Fruit fly (Drosophila melanogaster) whole organism, embryonic: ENCODE results near the gene corn.

Source experiments
- BtbVII ChIP-seq: fragments of 200-800 bp; sonication (Bioruptor generic); optimal IDR thresholded peaks from 3 replicates; lab custom pipeline; 2017; ENCODE audit warnings: missing biosample characterization, mild to moderate bottlenecking, missing genetic modification characterization
- CG12155 ChIP-seq: fragments of 200-800 bp; sonication (Bioruptor generic); optimal IDR thresholded peaks from 3 replicates; lab custom pipeline; 2016; ENCODE audit warnings: missing biosample characterization, missing genetic modification characterization
- CG12391 ChIP-seq: fragments of 200-800 bp; sonication (Bioruptor generic); optimal IDR thresholded peaks from 3 replicates; lab custom pipeline; 2018; ENCODE audit warnings: missing biosample characterization, mild to moderate bottlenecking, missing genetic modification characterization, moderate library complexity
- CG14014 ChIP-seq: fragments of 200-800 bp; sonication (Bioruptor generic); IDR thresholded peaks from 2 replicates; pipeline ENCODE4 v1.3.6; 2022; ENCODE audit warnings: missing biosample characterization, missing genetic modification characterization
- CG1529 ChIP-seq: fragments of 200-800 bp; sonication (Bioruptor generic); optimal IDR thresholded peaks from 3 replicates; lab custom pipeline; 2018; ENCODE audit warnings: missing biosample characterization, missing genetic modification characterization
- CG17186 ChIP-seq: fragments of 200-800 bp; sonication (Bioruptor generic); optimal IDR thresholded peaks from 3 replicates; lab custom pipeline; 2017; ENCODE audit warnings: missing biosample characterization, missing genetic modification reagents, missing genetic modification characterization
- CG17328 ChIP-seq: fragments of 200-800 bp; sonication (Bioruptor generic); IDR thresholded peaks from 2 replicates; pipeline ENCODE4 v1.3.6; 2022; ENCODE audit warnings: missing biosample characterization, missing genetic modification characterization
- CG17568 ChIP-seq: fragments of 200-800 bp; sonication (Bioruptor generic); optimal IDR thresholded peaks from 2 replicates; lab custom pipeline; 2018; ENCODE audit warnings: missing biosample characterization, mild to moderate bottlenecking, missing genetic modification characterization, moderate library complexity
- CG17612 ChIP-seq: fragments of 200-800 bp; sonication (Bioruptor generic); IDR thresholded peaks from 2 replicates; pipeline ENCODE4 v1.3.6; 2022; ENCODE audit warnings: missing biosample characterization, missing genetic modification characterization
- CG3163 ChIP-seq: fragments of 200-800 bp; sonication (Bioruptor generic); optimal IDR thresholded peaks from 3 replicates; lab custom pipeline; 2016; ENCODE audit warnings: missing biosample characterization, missing genetic modification characterization
- CG32767 ChIP-seq: fragments of 200-800 bp; sonication (Bioruptor generic); IDR thresholded peaks from 2 replicates; pipeline ENCODE4 v1.3.6; 2022; ENCODE audit warnings: missing biosample characterization, missing genetic modification characterization
- CG3281 ChIP-seq: fragments of 200-800 bp; sonication (Bioruptor generic); optimal IDR thresholded peaks from 3 replicates; lab custom pipeline; 2017; ENCODE audit warnings: missing biosample characterization, mild to moderate bottlenecking, missing genetic modification characterization
- CG3838 ChIP-seq: fragments of 200-800 bp; sonication (Bioruptor generic); optimal IDR thresholded peaks from 3 replicates; lab custom pipeline; 2016; ENCODE audit warnings: missing biosample characterization, missing genetic modification characterization
- CG43689 ChIP-seq: fragments of 200-800 bp; sonication (Bioruptor generic); IDR thresholded peaks from 2 replicates; pipeline ENCODE4 v1.3.6; 2022; ENCODE audit warnings: missing biosample characterization, missing genetic modification characterization
- CG4617 ChIP-seq: fragments of 200-800 bp; sonication (Bioruptor generic); optimal IDR thresholded peaks from 3 replicates; lab custom pipeline; 2016; ENCODE audit warnings: missing biosample characterization, missing genetic modification characterization, borderline replicate concordance
- CG4820 ChIP-seq: fragments of 200-800 bp; sonication (Bioruptor generic); optimal IDR thresholded peaks from 3 replicates; lab custom pipeline; 2016; ENCODE audit warnings: missing biosample characterization, missing genetic modification characterization
- CG5180 ChIP-seq: fragments of 200-800 bp; sonication (Bioruptor generic); optimal IDR thresholded peaks from 3 replicates; lab custom pipeline; 2017; ENCODE audit warnings: missing biosample characterization, missing genetic modification characterization, mild to moderate bottlenecking, moderate library complexity, missing genetic modification reagents
- CG6654 ChIP-seq: fragments of 200-800 bp; sonication (Bioruptor generic); optimal IDR thresholded peaks from 2 replicates; lab custom pipeline; 2017; ENCODE audit warnings: missing biosample characterization, mild to moderate bottlenecking, missing genetic modification characterization
- CG7357 ChIP-seq: fragments of 200-800 bp; sonication (Bioruptor generic); IDR thresholded peaks from 3 replicates; pipeline ENCODE4 v1.3.6; 2022; ENCODE audit warnings: missing biosample characterization, missing genetic modification characterization
- CG7839 ChIP-seq: fragments of 200-800 bp; sonication (Bioruptor generic); optimal IDR thresholded peaks from 3 replicates; lab custom pipeline; 2018; ENCODE audit warnings: missing biosample characterization, mild to moderate bottlenecking, missing genetic modification characterization, moderate library complexity
- CG8944 ChIP-seq: fragments of 200-800 bp; sonication (Bioruptor generic); optimal IDR thresholded peaks from 3 replicates; lab custom pipeline; 2016; ENCODE audit warnings: missing biosample characterization, missing genetic modification characterization
- Dad ChIP-seq: fragments of 200-800 bp; sonication (Bioruptor generic); optimal IDR thresholded peaks from 3 replicates; lab custom pipeline; 2016; ENCODE audit warnings: missing biosample characterization, missing genetic modification characterization
- Fer2 ChIP-seq: fragments of 200-800 bp; sonication (Bioruptor generic); optimal IDR thresholded peaks from 2 replicates; lab custom pipeline; 2018; ENCODE audit warnings: missing biosample characterization, mild to moderate bottlenecking, missing genetic modification characterization, moderate library complexity
- H15 ChIP-seq: fragments of 200-800 bp; sonication (Bioruptor generic); IDR thresholded peaks from 3 replicates; pipeline ENCODE4 v1.3.6; 2022; ENCODE audit warnings: missing biosample characterization, missing genetic modification characterization
- Hand ChIP-seq: fragments of 200-800 bp; sonication (Bioruptor generic); optimal IDR thresholded peaks from 2 replicates; lab custom pipeline; 2017; ENCODE audit warnings: mild to moderate bottlenecking, missing biosample characterization, missing genetic modification reagents, missing genetic modification characterization
- Hr3 ChIP-seq: fragments of 200-800 bp; sonication (Bioruptor generic); optimal IDR thresholded peaks from 3 replicates; lab custom pipeline; 2016; ENCODE audit warnings: missing biosample characterization, missing genetic modification characterization
- Hr39 ChIP-seq: fragments of >200 bp; optimal IDR thresholded peaks from 2 replicates; lab custom pipeline; 2017
- Lpt ChIP-seq: fragments of >200 bp; optimal IDR thresholded peaks from 2 replicates; lab custom pipeline; 2018; ENCODE audit warnings: missing biosample characterization, missing genetic modification characterization
- Meics ChIP-seq: fragments of 200-800 bp; sonication (Bioruptor generic); optimal IDR thresholded peaks from 2 replicates; lab custom pipeline; 2017; ENCODE audit warnings: missing biosample characterization, mild to moderate bottlenecking, missing genetic modification characterization
- Mrtf ChIP-seq: fragments of 200-800 bp; sonication (Bioruptor generic); IDR thresholded peaks from 3 replicates; pipeline ENCODE4 v1.3.6; 2022; ENCODE audit warnings: missing biosample characterization, missing genetic modification characterization
- Pdp1 ChIP-seq, 2 experiments: fragments of 200-800 bp; sonication (Bioruptor generic); optimal IDR thresholded peaks; 3 replicates each; lab custom pipeline; 2016; ENCODE audit warnings: missing biosample characterization in 2 of 2, missing genetic modification characterization in 2 of 2, mild to moderate bottlenecking in 1 of 2, moderate library complexity in 1 of 2
- Stat92E ChIP-seq, 3 experiments: fragments of >200 bp in 2 of 3; fragments of 200-800 bp in 1 of 3; sonication (Bioruptor generic) in 1 of 3; optimal IDR thresholded peaks; 2 replicates each; lab custom pipeline; 2017 to 2019; ENCODE audit warnings: missing biosample characterization in 3 of 3, missing genetic modification characterization in 3 of 3, mild to moderate bottlenecking in 1 of 3, moderate library complexity in 1 of 3
- ab ChIP-seq: fragments of 200-800 bp; sonication (Bioruptor generic); optimal IDR thresholded peaks from 2 replicates; lab custom pipeline; 2016; ENCODE audit warnings: missing biosample characterization, missing genetic modification characterization
- bab2 ChIP-seq: fragments of 200-800 bp; sonication (Bioruptor generic); optimal IDR thresholded peaks from 2 replicates; lab custom pipeline; 2016; ENCODE audit warnings: missing biosample characterization, missing genetic modification characterization
- bigmax ChIP-seq: fragments of 200-800 bp; sonication (Bioruptor generic); optimal IDR thresholded peaks from 2 replicates; lab custom pipeline; 2018; ENCODE audit warnings: missing biosample characterization, mild to moderate bottlenecking, missing genetic modification characterization
- ci ChIP-seq: fragments of 200-800 bp; sonication (Bioruptor generic); IDR thresholded peaks from 3 replicates; pipeline ENCODE4 v1.3.6; 2022; ENCODE audit warnings: missing biosample characterization, missing genetic modification characterization
- dm ChIP-seq: fragments of 200-800 bp; sonication (Bioruptor generic); optimal IDR thresholded peaks from 3 replicates; lab custom pipeline; 2016; ENCODE audit warnings: missing biosample characterization, missing genetic modification characterization
- gem ChIP-seq: fragments of 200-800 bp; sonication (Bioruptor generic); optimal IDR thresholded peaks from 2 replicates; lab custom pipeline; 2019; ENCODE audit warnings: missing biosample characterization, mild to moderate bottlenecking, missing genetic modification characterization, moderate library complexity
- grau ChIP-seq: fragments of 200-800 bp; optimal IDR thresholded peaks from 3 replicates; lab custom pipeline; 2019; ENCODE audit warnings: missing biosample characterization, mild to moderate bottlenecking, missing genetic modification characterization, moderate library complexity
- hb ChIP-seq: fragments of 200-800 bp; sonication (Bioruptor generic); IDR thresholded peaks from 3 replicates; pipeline ENCODE4 v1.3.6; 2022; ENCODE audit warnings: missing biosample characterization, missing genetic modification characterization; ENCODE audit not compliant: partially characterized antibody
- kni ChIP-seq: fragments of 200-800 bp; sonication (Bioruptor generic); optimal IDR thresholded peaks from 3 replicates; lab custom pipeline; 2017; ENCODE audit warnings: mild to moderate bottlenecking, missing biosample characterization, missing genetic modification reagents, missing genetic modification characterization
- mam ChIP-seq: fragments of 200-800 bp; sonication (Bioruptor generic); optimal IDR thresholded peaks from 3 replicates; lab custom pipeline; 2016; ENCODE audit warnings: missing biosample characterization, missing genetic modification characterization
- mirr ChIP-seq: fragments of 200-800 bp; sonication (Bioruptor generic); optimal IDR thresholded peaks from 3 replicates; lab custom pipeline; 2018; ENCODE audit warnings: missing biosample characterization, mild to moderate bottlenecking, missing genetic modification characterization
- mld ChIP-seq: fragments of 200-800 bp; sonication (Bioruptor generic); IDR thresholded peaks from 3 replicates; pipeline ENCODE4 v1.3.6; 2022; ENCODE audit warnings: missing biosample characterization, missing genetic modification characterization; ENCODE audit not compliant: partially characterized antibody
- odd ChIP-seq: fragments of 200-800 bp; sonication (Bioruptor generic); optimal IDR thresholded peaks from 2 replicates; lab custom pipeline; 2017; ENCODE audit warnings: missing biosample characterization, mild to moderate bottlenecking, missing genetic modification characterization
- pan ChIP-seq, 4 experiments: fragments of >200 bp in 3 of 4; fragments of 200-800 bp in 1 of 4; sonication (Bioruptor generic) in 1 of 4; optimal IDR thresholded peaks in 3 of 4; IDR thresholded peaks in 1 of 4; 2 replicates each; pipeline versions ENCODE4 v1.3.6 to Lab custom; 2017 to 2022; ENCODE audit warnings: missing biosample characterization in 2 of 4, missing genetic modification characterization in 2 of 4, mixed read lengths in 1 of 4
- scrt ChIP-seq: fragments of 200-800 bp; sonication (Bioruptor generic); optimal IDR thresholded peaks from 2 replicates; lab custom pipeline; 2018; ENCODE audit warnings: missing biosample characterization, mild to moderate bottlenecking, missing genetic modification characterization, moderate library complexity
- sens ChIP-seq: fragments of 200-800 bp; sonication (Bioruptor generic); peaks from one replicate; lab custom pipeline; 2016; ENCODE audit warnings: missing biosample characterization, missing genetic modification characterization
- sna ChIP-seq: fragments of 200-800 bp; sonication (Bioruptor generic); IDR thresholded peaks from 2 replicates; pipeline ENCODE4 v1.3.6; 2022; ENCODE audit warnings: missing biosample characterization, missing genetic modification characterization; ENCODE audit not compliant: partially characterized antibody
- tup ChIP-seq: fragments of 200-800 bp; sonication (Bioruptor generic); optimal IDR thresholded peaks from 2 replicates; lab custom pipeline; 2016; ENCODE audit warnings: missing biosample characterization, mild to moderate bottlenecking, missing genetic modification characterization, moderate library complexity
- zfh2 ChIP-seq: fragments of 200-800 bp; sonication (Bioruptor generic); optimal IDR thresholded peaks from 2 replicates; lab custom pipeline; 2016; ENCODE audit warnings: missing biosample characterization, missing genetic modification characterization

The corn gene

dm6 chr3L:7155522-7155978, 1.3 kb downstream of the corn start (continued):
- TF ChIP-seq CG6654 (GFP tag; lab: Kevin White, UChicago) (peak; percentile 7), CG12391 (tag; lab: Kevin White, UChicago) (peak; percentile 33), CG17568 (no peak), CG7839 (tag; lab: Kevin White, UChicago) (peak; percentile 47), dm (no peak), CG17328 (GFP tag; lab: Robert Waterston, UW) (no peak), Pdp1 (GFP tag; optimal IDR thresholded peaks at IDR 0.05; lab: Kevin White, UChicago) (peak; percentile 10 to 64), BtbVII (GFP tag; lab: Kevin White, UChicago) (no peak), Hand (GFP tag; lab: Kevin White, UChicago) (no peak), CG43689 (GFP tag; lab: Robert Waterston, UW) (no peak), ab (GFP tag; lab: Kevin White, UChicago) (no peak), pan (optimal IDR thresholded peaks at IDR 0.05; lab: Kevin White, UChicago) (no peak), pan (GFP tag; optimal IDR thresholded peaks at IDR 0.05 in 1 of 2, IDR thresholded peaks at IDR 0.05 in 1 of 2) (no peak), odd (peak; percentile 19), Mrtf (GFP tag; lab: Robert Waterston, UW) (no peak), CG14014 (no peak), bab2 (no peak), Stat92E (GFP tag; optimal IDR thresholded peaks at IDR 0.05; lab: Kevin White, UChicago) (no peak), kni (GFP tag; lab: Kevin White, UChicago) (no peak), gem (tag; lab: Kevin White, UChicago) (peak; percentile 57), sna (no peak), CG32767 (GFP tag; lab: Robert Waterston, UW) (no peak), mam (GFP tag; lab: Kevin White, UChicago) (peak; percentile 18), CG17186 (GFP tag; lab: Kevin White, UChicago) (no peak), CG4820 (GFP tag; lab: Kevin White, UChicago) (peak; percentile 13), sens (peak; percentile 67), Hr39 (lab: Kevin White, UChicago) (no peak), CG8944 (GFP tag; lab: Kevin White, UChicago) (no peak), mirr (GFP tag; lab: Kevin White, UChicago) (no peak), Fer2 (tag; lab: Kevin White, UChicago) (no peak), ci (GFP tag; lab: Robert Waterston, UW) (no peak), CG17612 (no peak), Meics (peak; percentile 27), CG4617 (GFP tag; lab: Kevin White, UChicago) (no peak), CG3838 (GFP tag; lab: Kevin White, UChicago) (no peak), Hr3 (no peak), CG7357 (GFP tag; lab: Robert Waterston, UW) (no peak), bigmax (GFP tag; lab: Kevin White, UChicago) (no peak), mld (GFP tag; lab: Robert Waterston, UW) (no peak), H15 (GFP tag; lab: Robert Waterston, UW) (no peak), CG3163 (GFP tag; lab: Kevin White, UChicago) (no peak), zfh2 (GFP tag; lab: Kevin White, UChicago) (no peak), scrt (no peak), grau (tag; lab: Kevin White, UChicago) (peak; percentile 90), CG5180 (GFP tag; lab: Kevin White, UChicago) (no peak), CG3281 (GFP tag; lab: Kevin White, UChicago) (peak; percentile 25), hb (GFP tag; lab: Robert Waterston, UW) (no peak), CG1529 (GFP tag; lab: Kevin White, UChicago) (no peak), tup (GFP tag; lab: Kevin White, UChicago) (no peak), CG12155 (no peak), Lpt (GFP tag; lab: Kevin White, UChicago) (no peak), Dad (no peak)
